Worm (Caenorhabditis elegans) whole organism, young adult: ENCODE data around the gene mlc-4.
A peak's percentile ranks its signal among the peaks of the same experiment; 100 is the strongest.
"Not testable (repeated sequence)": the region's sequence is repeated elsewhere in the genome, so short reads cannot be mapped to it uniquely, and the experiment has no call there.

Experiments used
- B0019.2 ChIP-seq: fragments of 200-800 bp; sonication (Bioruptor generic); conservative IDR thresholded peaks from 2 replicates; pipeline ENCODE4 v1.3.6; 2022; ENCODE audit warnings: missing genetic modification reagents, missing genetic modification characterization, missing compliant biosample characterization
- B0261.1 ChIP-seq: sonication (generic microtip); optimal IDR thresholded peaks from 2 replicates; lab custom pipeline; 2016; ENCODE audit warnings: mild to moderate bottlenecking, missing genetic modification characterization, moderate library complexity, missing compliant biosample characterization
- C17E4.6 ChIP-seq: fragments of 200-800 bp; sonication (Bioruptor generic); IDR thresholded peaks from 2 replicates; pipeline ENCODE4 v1.3.6; 2022; ENCODE audit warnings: missing genetic modification reagents, missing genetic modification characterization, missing compliant biosample characterization
- F22D6.2 ChIP-seq: sonication (generic microtip); optimal IDR thresholded peaks from 2 replicates; lab custom pipeline; 2016; ENCODE audit warnings: mild to moderate bottlenecking, missing genetic modification characterization, missing compliant biosample characterization
- K11D2.4 ChIP-seq: fragments of 200-800 bp; sonication (Bioruptor generic); IDR thresholded peaks from 2 replicates; pipeline ENCODE4 v1.3.6; 2022; ENCODE audit warnings: missing genetic modification reagents, missing genetic modification characterization, missing compliant biosample characterization
- Y79H2A.3 ChIP-seq: fragments of 200-800 bp; sonication (Bioruptor generic); conservative IDR thresholded peaks from 2 replicates; pipeline ENCODE4 v1.3.6; 2022; ENCODE audit warnings: missing genetic modification reagents, missing genetic modification characterization, missing compliant biosample characterization
- aptf-3 ChIP-seq: fragments of 200-800 bp; sonication (Bioruptor generic); IDR thresholded peaks from 2 replicates; pipeline ENCODE4 v1.3.6; 2022; ENCODE audit warnings: missing genetic modification characterization, missing compliant biosample characterization
- athp-1 ChIP-seq: sonication (generic microtip); optimal IDR thresholded peaks from 2 replicates; lab custom pipeline; 2017; ENCODE audit warnings: mild to moderate bottlenecking, missing genetic modification characterization, missing compliant biosample characterization
- ceh-100 ChIP-seq: fragments of 200-800 bp; sonication (Bioruptor generic); IDR thresholded peaks from 2 replicates; pipeline ENCODE4 v1.3.6; 2022; ENCODE audit warnings: missing genetic modification reagents, missing genetic modification characterization, missing compliant biosample characterization
- egl-44 ChIP-seq: fragments of 200-800 bp; sonication (Bioruptor generic); IDR thresholded peaks from 2 replicates; pipeline ENCODE4 v1.3.6; 2022; ENCODE audit warnings: missing genetic modification reagents, missing genetic modification characterization, missing compliant biosample characterization
- egrh-3 ChIP-seq: fragments of 200-800 bp; sonication (Bioruptor generic); IDR thresholded peaks from 2 replicates; pipeline ENCODE4 v1.3.6; 2022; ENCODE audit warnings: missing genetic modification reagents, missing genetic modification characterization, missing compliant biosample characterization
- hmg-1.2 ChIP-seq: fragments of 200-800 bp; sonication (Bioruptor generic); IDR thresholded peaks from 2 replicates; pipeline ENCODE4 v1.3.6; 2022; ENCODE audit warnings: missing genetic modification reagents, missing genetic modification characterization, missing compliant biosample characterization
- hmg-20 ChIP-seq: fragments of 200-800 bp; sonication (Bioruptor generic); IDR thresholded peaks from 2 replicates; pipeline ENCODE4 v1.3.6; 2022; ENCODE audit warnings: missing genetic modification reagents, missing genetic modification characterization, missing compliant biosample characterization
- hrde-1 ChIP-seq: sonication (generic microtip); optimal IDR thresholded peaks from 2 replicates; lab custom pipeline; 2016; ENCODE audit warnings: missing genetic modification characterization, mild to moderate bottlenecking, missing compliant biosample characterization, moderate library complexity, missing genotype, missing genetic modification reagents, borderline replicate concordance
- lin-40 ChIP-seq: sonication (generic microtip); optimal IDR thresholded peaks from 2 replicates; lab custom pipeline; 2016; ENCODE audit warnings: missing genetic modification characterization, mild to moderate bottlenecking, missing compliant biosample characterization, missing genotype, missing genetic modification reagents
- madf-6 ChIP-seq: fragments of 200-800 bp; sonication (Bioruptor generic); IDR thresholded peaks from 2 replicates; pipeline ENCODE4 v1.3.6; 2022; ENCODE audit warnings: missing genetic modification reagents, missing genetic modification characterization, missing compliant biosample characterization
- mcd-1 ChIP-seq: fragments of 200-800 bp; sonication (Bioruptor generic); IDR thresholded peaks from 2 replicates; pipeline ENCODE4 v1.3.6; 2022; ENCODE audit warnings: missing genetic modification reagents, missing genetic modification characterization, missing compliant biosample characterization
- mxl-1 ChIP-seq: sonication (generic microtip); optimal IDR thresholded peaks from 2 replicates; lab custom pipeline; 2016; ENCODE audit warnings: missing genetic modification characterization, missing compliant biosample characterization
- nfya-1 ChIP-seq: sonication (generic microtip); optimal IDR thresholded peaks from 2 replicates; lab custom pipeline; 2017; ENCODE audit warnings: antibody characterized with exemption, missing compliant biosample characterization, missing genetic modification characterization, borderline replicate concordance; ENCODE audit not compliant: insufficient read depth
- nfyb-1 ChIP-seq: fragments of 200-800 bp; sonication (Bioruptor generic); IDR thresholded peaks from 2 replicates; pipeline ENCODE4 v1.3.6; 2022; ENCODE audit warnings: missing genetic modification reagents, missing genetic modification characterization, missing compliant biosample characterization
- nhr-80 ChIP-seq: sonication (generic microtip); optimal IDR thresholded peaks from 2 replicates; lab custom pipeline; 2016; ENCODE audit warnings: missing genetic modification characterization, missing compliant biosample characterization
- nhr-90 ChIP-seq: sonication (generic microtip); optimal IDR thresholded peaks from 2 replicates; lab custom pipeline; 2016; ENCODE audit warnings: missing genotype, mild to moderate bottlenecking, missing genetic modification characterization, missing compliant biosample characterization
- pbrm-1 ChIP-seq: fragments of 200-800 bp; sonication (Bioruptor generic); IDR thresholded peaks from 2 replicates; pipeline ENCODE4 v1.3.6; 2022; ENCODE audit warnings: missing genetic modification reagents, missing genetic modification characterization, missing compliant biosample characterization
- rcor-1 ChIP-seq: fragments of 200-800 bp; sonication (Bioruptor generic); IDR thresholded peaks from 2 replicates; pipeline ENCODE4 v1.3.6; 2022; ENCODE audit warnings: missing genetic modification reagents, missing genetic modification characterization, missing compliant biosample characterization
- rec-8 ChIP-seq, 2 experiments: sonication (generic microtip); optimal IDR thresholded peaks; 2 replicates each; lab custom pipeline; 2016; ENCODE audit warnings: mild to moderate bottlenecking in 2 of 2, missing genetic modification characterization in 2 of 2, missing genetic modification reagents in 2 of 2, missing genotype in 2 of 2, missing biosample characterization in 1 of 2, missing compliant biosample characterization in 1 of 2, moderate library complexity in 1 of 2
- rpc-1 ChIP-seq, 2 experiments: fragments of 150-350 bp in 1 of 2; sonication (generic microtip) in 1 of 2; optimal IDR thresholded peaks; 2 replicates each; lab custom pipeline; 2014 to 2018; ENCODE audit warnings: missing biosample characterization in 1 of 2, missing genetic modification characterization in 1 of 2, missing genetic modification reagents in 1 of 2, missing genotype in 1 of 2
- sdz-38 ChIP-seq: sonication (generic microtip); optimal IDR thresholded peaks from 2 replicates; lab custom pipeline; 2016; ENCODE audit warnings: missing genotype, missing genetic modification characterization, missing compliant biosample characterization
- snpc-1.3 ChIP-seq: sonication (generic microtip); optimal IDR thresholded peaks from 2 replicates; lab custom pipeline; 2017; ENCODE audit warnings: missing genetic modification characterization, mild to moderate bottlenecking, missing compliant biosample characterization, antibody characterized with exemption, moderate library complexity, missing genotype, missing genetic modification reagents; ENCODE audit not compliant: insufficient read depth
- snpc-4 ChIP-seq, 5 experiments: fragments of 150-350 bp in 1 of 5; sonication (generic microtip) in 4 of 5; optimal IDR thresholded peaks; 2 replicates each; lab custom pipeline; 2014 to 2018; ENCODE audit warnings: missing genetic modification characterization in 5 of 5, missing biosample characterization in 3 of 5, antibody characterized with exemption in 2 of 5, mild to moderate bottlenecking in 2 of 5, missing compliant biosample characterization in 2 of 5, missing genotype in 2 of 5, moderate library complexity in 2 of 5, missing genetic modification reagents in 1 of 5
- unc-62 ChIP-seq: fragments of 150-350 bp; optimal IDR thresholded peaks from 2 replicates; lab custom pipeline; 2014; ENCODE audit warnings: missing biosample characterization, missing genetic modification reagents, missing genetic modification characterization
- zfh-2 ChIP-seq: fragments of 200-800 bp; sonication (Bioruptor generic); conservative IDR thresholded peaks from 2 replicates; pipeline ENCODE4 v1.3.6; 2022; ENCODE audit warnings: missing genetic modification reagents, missing genetic modification characterization, missing compliant biosample characterization
- ztf-3 ChIP-seq: fragments of 200-800 bp; sonication (Bioruptor generic); optimal IDR thresholded peaks from 2 replicates; lab custom pipeline; 2018; ENCODE audit warnings: mild to moderate bottlenecking, missing genetic modification characterization, missing compliant biosample characterization

Gene mlc-4

ce11 chrIII:3393687-3394086, at the start of gene mlc-4:
Gene mlc-4 (minus strand): TSS chrIII:3393787.
- TF ChIP-seq C17E4.6 (GFP tag; lab: Robert Waterston, UW): no peak
- TF ChIP-seq pbrm-1 (GFP tag; lab: Robert Waterston, UW): no peak
- no peak for TF ChIP-seq nfyb-1 (GFP tag; lab: Robert Waterston, UW)
- TF ChIP-seq nhr-90 (tag; lab: Kevin White, UChicago): no peak
- no peak for TF ChIP-seq ceh-100 (GFP tag; lab: Robert Waterston, UW)
- no peak for TF ChIP-seq athp-1 (tag; lab: Kevin White, UChicago)
- TF ChIP-seq hmg-1.2 (GFP tag; lab: Robert Waterston, UW): no peak
- no peak for TF ChIP-seq B0019.2 (GFP tag; lab: Robert Waterston, UW)
- TF ChIP-seq snpc-1.3 (tag; lab: Kevin White, UChicago): no peak
- TF ChIP-seq egl-44 (GFP tag; lab: Robert Waterston, UW): no peak
- no peak for TF ChIP-seq madf-6 (GFP tag; lab: Robert Waterston, UW)
- TF ChIP-seq hrde-1: no peak
- no peak for TF ChIP-seq K11D2.4 (GFP tag; lab: Robert Waterston, UW)

DNA sequence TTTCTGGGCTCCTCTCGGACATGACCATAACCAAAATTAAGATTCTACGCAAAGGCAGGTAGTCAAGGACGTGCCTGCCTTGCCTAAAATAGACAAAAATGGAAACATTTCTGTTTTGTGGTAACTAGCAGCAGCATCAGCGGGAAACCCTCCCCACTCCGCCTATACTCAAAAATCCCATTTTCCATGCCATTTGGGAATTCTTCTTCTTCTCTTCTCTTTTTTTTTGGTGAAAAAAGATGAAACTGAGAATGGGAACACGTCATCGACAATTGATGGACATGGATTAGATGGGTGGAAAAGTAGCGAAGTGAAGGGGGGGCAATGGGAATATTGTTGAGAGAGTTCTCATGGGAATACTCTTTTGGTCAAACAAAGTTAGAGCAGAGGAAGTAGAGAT, 43.6 kb upstream of the mlc-4 start:
- TF ChIP-seq nfya-1 (tag; lab: Kevin White, UChicago) (no peak), aptf-3 (no peak), madf-6 (GFP tag; lab: Robert Waterston, UW) (no peak), rec-8 (tag; optimal IDR thresholded peaks at IDR 0.05; lab: Kevin White, UChicago) (no peak), pbrm-1 (GFP tag; lab: Robert Waterston, UW) (no peak)

ce11 chrIII:3435152-3435551, 41.6 kb upstream of the mlc-4 start:
- TF ChIP-seq mxl-1 (tag; lab: Kevin White, UChicago) (no peak), madf-6 (GFP tag; lab: Robert Waterston, UW) (no peak), sdz-38 (no peak), B0261.1 (tag; lab: Kevin White, UChicago) (no peak), rcor-1 (GFP tag; lab: Robert Waterston, UW) (no peak), hmg-20 (GFP tag; lab: Robert Waterston, UW) (no peak), lin-40 (tag; lab: Kevin White, UChicago) (peak; percentile 7), ztf-3 (no peak), zfh-2 (GFP tag; lab: Robert Waterston, UW) (no peak), pbrm-1 (GFP tag; lab: Robert Waterston, UW) (no peak), rpc-1 (optimal IDR thresholded peaks at IDR 0.05; lab: Kevin White, UChicago) (no peak), rpc-1 (tag; optimal IDR thresholded peaks at IDR 0.05; lab: Kevin White, UChicago) (no peak), Y79H2A.3 (no peak), nhr-80 (tag; lab: Kevin White, UChicago) (peak; percentile 44), egl-44 (GFP tag; lab: Robert Waterston, UW) (no peak), F22D6.2 (tag; lab: Kevin White, UChicago) (no peak), unc-62 (GFP tag; lab: Kevin White, UChicago) (no peak)
- TF ChIP-seq, all 124 proteins: peak for 2

- TF ChIP-seq mcd-1 (GFP tag; lab: Robert Waterston, UW) (0 out of 2 replicates have a peak, but pooled peaks have one; percentile 10), snpc-4 (tag; optimal IDR thresholded peaks at IDR 0.05; lab: Kevin White, UChicago) (peak in 2 of 4 experiments; percentile 70 to 86), egrh-3 (GFP tag; lab: Robert Waterston, UW) (peak; percentile 42; the same call in 1 of the 2 replicates)
- not testable (repeated sequence) for TF ChIP-seq snpc-4 (GFP tag; optimal IDR thresholded peaks at IDR 0.05; lab: Kevin White, UChicago)
- TF ChIP-seq, all 124 proteins: peak for 3; not testable (repeated sequence) for 121
Measured at ce11 chrIII:3433487-3434131, 40.0 kb upstream of the mlc-4 start.
